Worm (Caenorhabditis elegans): ENCODE results near the gene hlh-14.

- no peak for TF ChIP-seq T22C8.4 (GFP tag; IDR thresholded peaks at IDR 0.05)
- no peak for TF ChIP-seq flt-1 (GFP tag; IDR thresholded peaks at IDR 0.05)
- TF ChIP-seq ztf-29 (GFP tag; IDR thresholded peaks at IDR 0.05), result no peak
- TF ChIP-seq klf-2 (GFP tag; conservative IDR thresholded peaks at IDR 0.05), result no peak
- TF ChIP-seq cog-1 (tag; optimal IDR thresholded peaks at IDR 0.05), result no peak
- no peak for TF ChIP-seq ref-1 (GFP tag; conservative IDR thresholded peaks at IDR 0.05)
- TF ChIP-seq tab-1 (GFP tag; IDR thresholded peaks at IDR 0.05), result no peak
- TF ChIP-seq med-1 (GFP tag; optimal IDR thresholded peaks at IDR 0.05; ENCODE audit: insufficient read depth), result no peak
- no peak for TF ChIP-seq ztf-23 (GFP tag; IDR thresholded peaks at IDR 0.05)
Observed at ce11 chrII:5701485-5701884, 37.2 kb downstream of the hlh-14 start.
